Worm (Caenorhabditis elegans): ENCODE data around the gene nstp-3.
A peak's percentile ranks its signal among the peaks of the same experiment; 100 is the strongest.

nstp-3 gene

ce11 chrV:5798132-5798531, at the start of gene nstp-3:
Gene nstp-3 (minus strand): TSS chrV:5798232.
- TF ChIP-seq ref-1 (GFP tag; conservative IDR thresholded peaks at IDR 0.05) (no peak), tab-1 (GFP tag; IDR thresholded peaks at IDR 0.05) (no peak), cog-1 (tag; optimal IDR thresholded peaks at IDR 0.05) (no peak), klf-2 (GFP tag; conservative IDR thresholded peaks at IDR 0.05) (no peak), flt-1 (GFP tag; IDR thresholded peaks at IDR 0.05) (no peak), ztf-29 (GFP tag; IDR thresholded peaks at IDR 0.05) (no peak), T22C8.4 (GFP tag; IDR thresholded peaks at IDR 0.05) (no peak), ztf-23 (GFP tag; IDR thresholded peaks at IDR 0.05) (no peak), med-1 (GFP tag; optimal IDR thresholded peaks at IDR 0.05; ENCODE audit: insufficient read depth) (no peak)

ce11 chrV:5846729-5847128, 48.7 kb upstream of the nstp-3 start:
- TF ChIP-seq T22C8.4 (GFP tag; IDR thresholded peaks at IDR 0.05) (no peak), med-1 (GFP tag; optimal IDR thresholded peaks at IDR 0.05; ENCODE audit: insufficient read depth) (no peak), klf-2 (GFP tag; conservative IDR thresholded peaks at IDR 0.05) (no peak), flt-1 (GFP tag; IDR thresholded peaks at IDR 0.05) (no peak), ztf-23 (GFP tag; IDR thresholded peaks at IDR 0.05) (no peak), tab-1 (GFP tag; IDR thresholded peaks at IDR 0.05) (no peak), cog-1 (tag; optimal IDR thresholded peaks at IDR 0.05) (no peak), ztf-29 (GFP tag; IDR thresholded peaks at IDR 0.05) (no peak), ref-1 (GFP tag; conservative IDR thresholded peaks at IDR 0.05) (no peak)

- TF ChIP-seq ref-1 (GFP tag; conservative IDR thresholded peaks at IDR 0.05): no peak
Measured at ce11 chrV:5845669-5846189, 47.7 kb upstream of the nstp-3 start, which contains the start of gene F26F12.3. Gene F26F12.3 (minus strand): TSS chrV:5845719.

- TF ChIP-seq klf-2 (GFP tag; conservative IDR thresholded peaks at IDR 0.05): no peak
Measured at ce11 chrV:5845162-5845561, 47.1 kb upstream of the nstp-3 start.

- TF ChIP-seq med-1 (GFP tag; optimal IDR thresholded peaks at IDR 0.05; ENCODE audit: insufficient read depth): no peak
- no peak for TF ChIP-seq ztf-23 (GFP tag; IDR thresholded peaks at IDR 0.05)
- no peak for TF ChIP-seq ref-1 (GFP tag; conservative IDR thresholded peaks at IDR 0.05)
- no peak for TF ChIP-seq klf-2 (GFP tag; conservative IDR thresholded peaks at IDR 0.05)
- no peak for TF ChIP-seq ztf-29 (GFP tag; IDR thresholded peaks at IDR 0.05)
- no peak for TF ChIP-seq T22C8.4 (GFP tag; IDR thresholded peaks at IDR 0.05)
- no peak for TF ChIP-seq cog-1 (tag; optimal IDR thresholded peaks at IDR 0.05)
- no peak for TF ChIP-seq tab-1 (GFP tag; IDR thresholded peaks at IDR 0.05)
- TF ChIP-seq flt-1 (GFP tag; IDR thresholded peaks at IDR 0.05): no peak
Measured at ce11 chrV:5844349-5844760, 46.3 kb upstream of the nstp-3 start.

- TF ChIP-seq tab-1 (GFP tag; IDR thresholded peaks at IDR 0.05) (0 out of 2 replicates have a peak, but pooled peaks have one; percentile 39), T22C8.4 (GFP tag; IDR thresholded peaks at IDR 0.05) (no peak)
Measured at ce11 chrV:5843415-5844337, 45.6 kb upstream of the nstp-3 start.

ce11 chrV:5842507-5843144, 44.6 kb upstream of the nstp-3 start:
- TF ChIP-seq cog-1 (tag; optimal IDR thresholded peaks at IDR 0.05) (no peak), ztf-29 (GFP tag; IDR thresholded peaks at IDR 0.05) (no peak), tab-1 (GFP tag; IDR thresholded peaks at IDR 0.05) (no peak)

ce11 chrV:5840939-5841338, 42.9 kb upstream of the nstp-3 start:
- TF ChIP-seq ztf-29 (GFP tag; IDR thresholded peaks at IDR 0.05): no peak
- TF ChIP-seq T22C8.4 (GFP tag; IDR thresholded peaks at IDR 0.05): no peak

ce11 chrV:5838576-5839366, 40.7 kb upstream of the nstp-3 start, which contains the start of gene F26F12.2:
Gene F26F12.2 (minus strand): TSS chrV:5838613.
- TF ChIP-seq med-1 (GFP tag; optimal IDR thresholded peaks at IDR 0.05; ENCODE audit: insufficient read depth): no peak
- no peak for TF ChIP-seq ztf-23 (GFP tag; IDR thresholded peaks at IDR 0.05)
- TF ChIP-seq ref-1 (GFP tag; conservative IDR thresholded peaks at IDR 0.05): no peak
- no peak for TF ChIP-seq T22C8.4 (GFP tag; IDR thresholded peaks at IDR 0.05)
- no peak for TF ChIP-seq klf-2 (GFP tag; conservative IDR thresholded peaks at IDR 0.05)
- no peak for TF ChIP-seq ztf-29 (GFP tag; IDR thresholded peaks at IDR 0.05)

ce11 chrV:5836616-5836982, 38.6 kb upstream of the nstp-3 start, which contains the start of gene col-140:
Gene col-140 (minus strand): TSS chrV:5836834.
- TF ChIP-seq med-1 (GFP tag; optimal IDR thresholded peaks at IDR 0.05; ENCODE audit: insufficient read depth) (no peak), ztf-29 (GFP tag; IDR thresholded peaks at IDR 0.05) (no peak), klf-2 (GFP tag; conservative IDR thresholded peaks at IDR 0.05) (no peak), ref-1 (GFP tag; conservative IDR thresholded peaks at IDR 0.05) (no peak), tab-1 (GFP tag; IDR thresholded peaks at IDR 0.05) (no peak), T22C8.4 (GFP tag; IDR thresholded peaks at IDR 0.05) (no peak), cog-1 (tag; optimal IDR thresholded peaks at IDR 0.05) (no peak), flt-1 (GFP tag; IDR thresholded peaks at IDR 0.05) (no peak)

Measured in whole organism, midembryonic.